Worm (Caenorhabditis elegans) whole organism, L4/young adult: ENCODE results near the gene lgc-47.

Experiments used
- W03F9.2 ChIP-seq: fragments of 150-350 bp; optimal IDR thresholded peaks from 2 replicates; lab custom pipeline; 2014; ENCODE audit warnings: missing biosample characterization, missing genetic modification characterization
- dao-5 ChIP-seq: sonication (generic microtip); optimal IDR thresholded peaks from 2 replicates; lab custom pipeline; 2016; ENCODE audit warnings: missing genotype, missing genetic modification characterization, moderate library complexity, missing compliant biosample characterization
- him-1 ChIP-seq: sonication (generic microtip); optimal IDR thresholded peaks from 2 replicates; lab custom pipeline; 2016; ENCODE audit warnings: missing genotype, missing genetic modification reagents, missing genetic modification characterization, missing compliant biosample characterization

Gene lgc-47

ce11 chrX:9807377-9808048, at the start of gene lgc-47:
lgc-47 (minus strand) TSS chrX:9807662.
- TF ChIP-seq dao-5 (tag; lab: Kevin White, UChicago) = no peak
- TF ChIP-seq him-1 = no peak
- no peak for TF ChIP-seq W03F9.2 (tag; lab: Kevin White, UChicago)

- TF ChIP-seq him-1 = no peak
- TF ChIP-seq dao-5 (tag; lab: Kevin White, UChicago) = no peak
- TF ChIP-seq W03F9.2 (tag; lab: Kevin White, UChicago) = no peak
Observed at ce11 chrX:9856618-9857017, 49.2 kb upstream of the lgc-47 start, which contains the start of gene R07B1.11. R07B1.11 (plus strand) TSS chrX:9856918.

ce11 chrX:9851745-9852330, 44.4 kb upstream of the lgc-47 start, which contains the start of gene lec-7:
lec-7 (plus strand) TSS chrX:9852041.
- TF ChIP-seq him-1 (no peak), W03F9.2 (tag; lab: Kevin White, UChicago) (no peak), dao-5 (tag; lab: Kevin White, UChicago) (no peak)

ce11 chrX:9850258-9850657, 42.8 kb upstream of the lgc-47 start, which contains the start of gene lec-8:
lec-8 (plus strand) TSS chrX:9850571.
- TF ChIP-seq dao-5 (tag; lab: Kevin White, UChicago) (no peak), W03F9.2 (tag; lab: Kevin White, UChicago) (no peak), him-1 (no peak)

- TF ChIP-seq dao-5 (tag; lab: Kevin White, UChicago) (no peak), him-1 (no peak), W03F9.2 (tag; lab: Kevin White, UChicago) (no peak)
Observed at ce11 chrX:9848214-9848789, 40.8 kb upstream of the lgc-47 start.

- no peak for TF ChIP-seq W03F9.2 (tag; lab: Kevin White, UChicago)
- no peak for TF ChIP-seq him-1
- TF ChIP-seq dao-5 (tag; lab: Kevin White, UChicago) = no peak
Observed at ce11 chrX:9846975-9847374, 39.5 kb upstream of the lgc-47 start, which contains the start of gene vab-15. vab-15 (plus strand) TSS chrX:9847275.

- TF ChIP-seq him-1 (no peak), dao-5 (tag; lab: Kevin White, UChicago) (no peak), W03F9.2 (tag; lab: Kevin White, UChicago) (no peak)
Observed at ce11 chrX:9845916-9846315, 38.5 kb upstream of the lgc-47 start.

ce11 chrX:9843568-9843967, 36.1 kb upstream of the lgc-47 start:
- no peak for TF ChIP-seq him-1
- no peak for TF ChIP-seq dao-5 (tag; lab: Kevin White, UChicago)
- no peak for TF ChIP-seq W03F9.2 (tag; lab: Kevin White, UChicago)

ce11 chrX:9842102-9842501, 34.6 kb upstream of the lgc-47 start:
- no peak for TF ChIP-seq him-1
- no peak for TF ChIP-seq dao-5 (tag; lab: Kevin White, UChicago)
- TF ChIP-seq W03F9.2 (tag; lab: Kevin White, UChicago) = no peak

- TF ChIP-seq W03F9.2 (tag; lab: Kevin White, UChicago) (no peak), him-1 (no peak), dao-5 (tag; lab: Kevin White, UChicago) (no peak)
Observed at ce11 chrX:9840864-9841263, 33.4 kb upstream of the lgc-47 start.

- TF ChIP-seq him-1 (no peak), W03F9.2 (tag; lab: Kevin White, UChicago) (peak; percentile 72), dao-5 (tag; lab: Kevin White, UChicago) (no peak)
Observed at ce11 chrX:9837989-9838541, 30.6 kb upstream of the lgc-47 start, which contains the start of gene ipla-2. ipla-2 (minus strand) TSS chrX:9838039.

ce11 chrX:9832370-9832769, 24.9 kb upstream of the lgc-47 start:
- no peak for TF ChIP-seq dao-5 (tag; lab: Kevin White, UChicago)
- no peak for TF ChIP-seq him-1
- TF ChIP-seq W03F9.2 (tag; lab: Kevin White, UChicago) = no peak

ce11 chrX:9831215-9831614, 23.8 kb upstream of the lgc-47 start, which contains the start of gene rrc-1:
rrc-1 (minus strand) TSS chrX:9831288.
- TF ChIP-seq W03F9.2 (tag; lab: Kevin White, UChicago) = no peak
- TF ChIP-seq dao-5 (tag; lab: Kevin White, UChicago) = no peak
- TF ChIP-seq him-1 = no peak
